Worm (Caenorhabditis elegans) whole organism, L4/young adult: Measurements from ENCODE around the gene W01H2.2.

Experiments used
- W03F9.2 ChIP-seq: fragments of 150-350 bp; optimal IDR thresholded peaks from 2 replicates; lab custom pipeline; 2014; ENCODE audit warnings: missing biosample characterization, missing genetic modification characterization
- dao-5 ChIP-seq: sonication (generic microtip); optimal IDR thresholded peaks from 2 replicates; lab custom pipeline; 2016; ENCODE audit warnings: missing genotype, missing genetic modification characterization, moderate library complexity, missing compliant biosample characterization
- him-1 ChIP-seq: sonication (generic microtip); optimal IDR thresholded peaks from 2 replicates; lab custom pipeline; 2016; ENCODE audit warnings: missing genotype, missing genetic modification reagents, missing genetic modification characterization, missing compliant biosample characterization

- TF ChIP-seq him-1 (no peak), dao-5 (no peak), W03F9.2 (no peak)
Observed at ce11 chrX:4265283-4265907, 47.1 kb upstream of the W01H2.2 start, which contains the start of gene coel-1.
